Worm (Caenorhabditis elegans) whole organism, L4 larva: ENCODE data around the gene ZK353.10.

Experiments
- F10B5.3 ChIP-seq: sonication (generic microtip); optimal IDR thresholded peaks from 2 replicates; lab custom pipeline; 2016; ENCODE audit warnings: mild to moderate bottlenecking, missing genetic modification characterization, missing compliant biosample characterization
- F26F4.8 ChIP-seq: fragments of 200-800 bp; sonication (Bioruptor generic); conservative IDR thresholded peaks from 2 replicates; pipeline ENCODE4 v1.3.6; 2022; ENCODE audit warnings: missing genetic modification characterization, missing compliant biosample characterization
- F37D6.2 ChIP-seq: sonication (generic microtip); optimal IDR thresholded peaks from 2 replicates; lab custom pipeline; 2016; ENCODE audit warnings: mild to moderate bottlenecking, missing genetic modification characterization, missing compliant biosample characterization
- Y5F2A.4 ChIP-seq: fragments of 200-800 bp; sonication (Bioruptor generic); optimal IDR thresholded peaks from 2 replicates; lab custom pipeline; 2018; ENCODE audit warnings: mild to moderate bottlenecking, missing genetic modification characterization, missing compliant biosample characterization
- aha-1 ChIP-seq: fragments of 150-350 bp; peaks from one replicate; lab custom pipeline; 2014; ENCODE audit warnings: missing biosample characterization, missing genetic modification characterization
- aly-2 ChIP-seq: sonication (generic microtip); optimal IDR thresholded peaks from 2 replicates; lab custom pipeline; 2018; ENCODE audit warnings: missing biosample characterization, missing genetic modification characterization
- arid-1 ChIP-seq: fragments of 200-800 bp; sonication (Bioruptor generic); conservative IDR thresholded peaks from 2 replicates; pipeline ENCODE4 v1.3.6; 2022; ENCODE audit warnings: missing genetic modification reagents, missing genetic modification characterization, missing compliant biosample characterization
- ceh-62 ChIP-seq: sonication (generic microtip); optimal IDR thresholded peaks from 2 replicates; lab custom pipeline; 2017; ENCODE audit warnings: missing biosample characterization, missing genetic modification characterization
- ces-1 ChIP-seq: fragments of 150-350 bp; sonication (generic microtip); optimal IDR thresholded peaks from 4 replicates; lab custom pipeline; 2014; ENCODE audit warnings: missing biosample characterization, missing genetic modification reagents, missing genetic modification characterization
- daf-19 ChIP-seq: fragments of 200-800 bp; sonication (Bioruptor generic); conservative IDR thresholded peaks from 2 replicates; pipeline ENCODE4 v1.3.6; 2022; ENCODE audit warnings: missing genetic modification characterization, missing compliant biosample characterization
- dmd-6 ChIP-seq: fragments of 200-800 bp; sonication (Bioruptor generic); IDR thresholded peaks from 2 replicates; pipeline ENCODE4 v1.3.6; 2022; ENCODE audit warnings: missing genetic modification reagents, missing genetic modification characterization, missing compliant biosample characterization
- dve-1 ChIP-seq: sonication (generic microtip); optimal IDR thresholded peaks from 2 replicates; lab custom pipeline; 2017; ENCODE audit warnings: antibody characterized with exemption, mild to moderate bottlenecking, missing genetic modification characterization, missing compliant biosample characterization; ENCODE audit not compliant: insufficient read depth
- egl-27 ChIP-seq: sonication (generic microtip); optimal IDR thresholded peaks from 3 replicates; lab custom pipeline; 2017; ENCODE audit warnings: missing biosample characterization, missing genetic modification reagents, missing genetic modification characterization
- fkh-10 ChIP-seq: fragments of 150-350 bp; optimal IDR thresholded peaks from 2 replicates; lab custom pipeline; 2014; ENCODE audit warnings: missing biosample characterization, missing genetic modification reagents, missing genetic modification characterization
- hlh-11 ChIP-seq: fragments of 200-800 bp; sonication (Bioruptor generic); optimal IDR thresholded peaks from 2 replicates; lab custom pipeline; 2018; ENCODE audit warnings: mild to moderate bottlenecking, missing genetic modification characterization, missing compliant biosample characterization
- lin-1 ChIP-seq: fragments of 200-800 bp; sonication (Bioruptor generic); IDR thresholded peaks from 2 replicates; pipeline ENCODE4 v1.3.6; 2022; ENCODE audit warnings: missing genetic modification reagents, missing genetic modification characterization, missing compliant biosample characterization
- lin-15B ChIP-seq: fragments of 150-350 bp; sonication (generic microtip); optimal IDR thresholded peaks from 3 replicates; lab custom pipeline; 2014; ENCODE audit warnings: missing biosample characterization, missing genetic modification characterization
- lin-38 ChIP-seq: fragments of 200-800 bp; sonication (Bioruptor generic); IDR thresholded peaks from 2 replicates; pipeline ENCODE4 v1.3.6; 2022; ENCODE audit warnings: missing genetic modification reagents, missing genetic modification characterization, missing compliant biosample characterization
- lir-3 ChIP-seq: sonication (generic microtip); optimal IDR thresholded peaks from 2 replicates; lab custom pipeline; 2016; ENCODE audit warnings: mild to moderate bottlenecking, missing genetic modification characterization, missing compliant biosample characterization
- lsy-2 ChIP-seq, 2 experiments: fragments of 150-350 bp in 1 of 2; sonication (generic microtip) in 1 of 2; optimal IDR thresholded peaks; 2 replicates each; lab custom pipeline; 2014 to 2017; ENCODE audit warnings: missing biosample characterization in 2 of 2, missing genetic modification characterization in 2 of 2
- madf-9 ChIP-seq: fragments of 200-800 bp; sonication (Bioruptor generic); conservative IDR thresholded peaks from 2 replicates; pipeline ENCODE4 v1.3.6; 2022; ENCODE audit warnings: missing genetic modification reagents, missing genetic modification characterization, missing compliant biosample characterization
- mep-1 ChIP-seq: fragments of 150-350 bp; sonication (generic microtip); optimal IDR thresholded peaks from 3 replicates; lab custom pipeline; 2014; ENCODE audit warnings: missing biosample characterization, missing genetic modification characterization
- mes-2 ChIP-seq: sonication (generic microtip); optimal IDR thresholded peaks from 2 replicates; lab custom pipeline; 2016; ENCODE audit warnings: missing genotype, mild to moderate bottlenecking, missing genetic modification characterization, missing compliant biosample characterization; ENCODE audit not compliant: poor library complexity, severe bottlenecking
- mxl-2 ChIP-seq: fragments of 200-800 bp; sonication (Bioruptor generic); conservative IDR thresholded peaks from 2 replicates; pipeline ENCODE4 v1.3.6; 2022; ENCODE audit warnings: missing genetic modification reagents, missing genetic modification characterization, missing compliant biosample characterization
- nhr-102 ChIP-seq: sonication (generic microtip); optimal IDR thresholded peaks from 2 replicates; lab custom pipeline; 2016; ENCODE audit warnings: mild to moderate bottlenecking, missing genetic modification characterization, moderate library complexity, missing compliant biosample characterization
- nhr-11 ChIP-seq: fragments of 150-350 bp; optimal IDR thresholded peaks from 2 replicates; lab custom pipeline; 2014; ENCODE audit warnings: missing biosample characterization, missing genetic modification characterization
- nhr-111 ChIP-seq: fragments of 200-800 bp; sonication (Bioruptor generic); optimal IDR thresholded peaks from 2 replicates; lab custom pipeline; 2018; ENCODE audit warnings: mild to moderate bottlenecking, missing genetic modification characterization, missing compliant biosample characterization
- nhr-237 ChIP-seq: sonication (generic microtip); optimal IDR thresholded peaks from 2 replicates; lab custom pipeline; 2017; ENCODE audit warnings: missing biosample characterization, missing genetic modification characterization
- nhr-28 ChIP-seq: fragments of 150-350 bp; optimal IDR thresholded peaks from 2 replicates; lab custom pipeline; 2014; ENCODE audit warnings: missing biosample characterization, missing genetic modification characterization
- nhr-41 ChIP-seq: fragments of 200-800 bp; sonication (Bioruptor generic); IDR thresholded peaks from 2 replicates; pipeline ENCODE4 v1.3.6; 2022; ENCODE audit warnings: missing genetic modification reagents, missing genetic modification characterization, missing compliant biosample characterization
- nhr-42 ChIP-seq: fragments of 200-800 bp; sonication (Bioruptor generic); IDR thresholded peaks from 2 replicates; pipeline ENCODE4 v1.3.6; 2022; ENCODE audit warnings: missing genetic modification characterization, missing compliant biosample characterization
- nhr-6 ChIP-seq: fragments of 150-350 bp; optimal IDR thresholded peaks from 2 replicates; lab custom pipeline; 2014; ENCODE audit warnings: missing biosample characterization, missing genetic modification characterization
- pha-4 ChIP-seq, 2 experiments: fragments of 150-350 bp in 1 of 2; fragments of 200-800 bp in 1 of 2; sonication (Bioruptor generic) in 1 of 2; IDR thresholded peaks in 1 of 2; optimal IDR thresholded peaks in 1 of 2; 2 replicates each; pipeline versions ENCODE4 v1.3.6 to Lab custom; 2014 to 2022; ENCODE audit warnings: missing genetic modification characterization in 2 of 2, missing genetic modification reagents in 2 of 2, missing biosample characterization in 1 of 2, missing compliant biosample characterization in 1 of 2
- php-3 ChIP-seq: fragments of 200-800 bp; sonication (Bioruptor generic); IDR thresholded peaks from 2 replicates; pipeline ENCODE4 v1.3.6; 2022; ENCODE audit warnings: missing genetic modification reagents, missing genetic modification characterization, missing compliant biosample characterization
- rbr-2 ChIP-seq: sonication (generic microtip); optimal IDR thresholded peaks from 2 replicates; lab custom pipeline; 2016; ENCODE audit warnings: missing genotype, missing genetic modification characterization, missing compliant biosample characterization
- sdz-12 ChIP-seq: fragments of 200-800 bp; sonication (Bioruptor generic); optimal IDR thresholded peaks from 2 replicates; lab custom pipeline; 2018; ENCODE audit warnings: mild to moderate bottlenecking, missing genetic modification characterization, missing compliant biosample characterization
- snpc-1.2 ChIP-seq: fragments of 200-800 bp; sonication (Bioruptor generic); IDR thresholded peaks from 2 replicates; pipeline ENCODE4 v1.3.6; 2022; ENCODE audit warnings: missing genetic modification reagents, missing genetic modification characterization, missing compliant biosample characterization
- spr-1 ChIP-seq: sonication (generic microtip); optimal IDR thresholded peaks from 2 replicates; lab custom pipeline; 2016; ENCODE audit warnings: mild to moderate bottlenecking, missing genetic modification characterization, missing compliant biosample characterization
- tag-97 ChIP-seq: fragments of 200-800 bp; sonication (Bioruptor generic); IDR thresholded peaks from 2 replicates; pipeline ENCODE4 v1.3.6; 2022; ENCODE audit warnings: missing genetic modification characterization, missing compliant biosample characterization
- tra-1 ChIP-seq: fragments of 200-800 bp; sonication (Bioruptor generic); IDR thresholded peaks from 2 replicates; pipeline ENCODE4 v1.3.6; 2022; ENCODE audit warnings: missing genetic modification reagents, missing genetic modification characterization, missing compliant biosample characterization
- unc-130 ChIP-seq: sonication (generic microtip); optimal IDR thresholded peaks from 2 replicates; lab custom pipeline; 2016; ENCODE audit warnings: missing genetic modification reagents, missing genetic modification characterization, missing compliant biosample characterization
- unc-62 ChIP-seq, 3 experiments: fragments of 150-350 bp in 1 of 3; sonication (generic microtip); optimal IDR thresholded peaks in 2 of 3; peaks in 1 of 3; 1 replicate in 1 of 3; 2 replicates in 2 of 3; lab custom pipeline; 2014 to 2017; ENCODE audit warnings: missing biosample characterization in 3 of 3, missing genetic modification characterization in 3 of 3, missing genetic modification reagents in 3 of 3, missing genotype in 1 of 3
- zip-11 ChIP-seq: fragments of 200-800 bp; sonication (Bioruptor generic); IDR thresholded peaks from 2 replicates; pipeline ENCODE4 v1.3.6; 2022; ENCODE audit warnings: missing genetic modification characterization, missing compliant biosample characterization
- zip-2 ChIP-seq: fragments of 150-350 bp; optimal IDR thresholded peaks from 2 replicates; lab custom pipeline; 2014; ENCODE audit warnings: missing biosample characterization, missing genetic modification characterization

ZK353.10 gene

DNA sequence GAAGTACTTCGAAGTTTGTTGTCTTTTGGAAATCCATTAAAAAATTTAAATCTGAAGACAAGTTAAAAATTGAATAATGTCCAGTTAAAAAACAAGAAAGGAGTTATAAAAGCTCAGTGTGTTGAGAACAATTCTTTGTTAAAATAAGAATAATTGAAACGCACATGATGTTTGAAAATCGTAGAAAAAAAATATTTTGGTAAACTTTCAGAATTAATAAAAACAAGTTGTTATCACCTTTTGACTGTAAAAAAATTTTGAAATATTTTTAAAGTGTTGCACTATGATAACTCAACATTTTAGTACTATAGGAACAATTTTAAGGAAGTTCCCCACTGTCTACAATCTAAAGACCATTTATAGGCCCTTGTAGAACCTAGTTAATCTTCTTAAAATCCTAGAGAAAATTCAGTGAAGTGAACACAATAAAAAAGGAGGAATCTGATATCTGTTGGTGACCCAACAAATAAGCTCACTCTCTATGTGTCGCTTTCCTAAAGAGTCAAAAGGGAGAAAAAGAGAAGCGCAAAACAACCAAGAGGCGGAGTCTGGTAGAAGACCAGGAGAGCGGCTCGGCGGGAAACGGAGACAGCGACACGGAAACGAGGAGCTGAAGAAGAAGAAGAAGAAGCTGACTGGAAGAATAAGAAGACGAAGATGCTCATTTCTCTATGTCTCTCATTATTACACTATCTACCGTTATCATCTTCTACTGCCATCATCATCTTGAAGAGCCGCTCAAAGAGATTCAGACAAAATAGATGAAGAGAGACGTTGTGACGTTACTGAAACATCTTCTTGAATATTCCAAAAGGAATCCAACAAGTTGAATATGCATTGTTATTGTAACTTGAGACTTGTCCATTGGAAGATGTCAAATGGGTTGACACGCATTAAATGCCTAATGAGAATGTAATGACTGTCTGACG lies at the start of gene ZK353.10:
TSS of gene ZK353.10 (minus strand) at position 51 of the 929 bp plus-strand sequence.
- no peak for TF ChIP-seq ceh-62 (tag; lab: Kevin White, UChicago)
- TF ChIP-seq unc-62 (GFP tag; optimal IDR thresholded peaks at IDR 0.05 in 1 of 2; lab: Kevin White, UChicago), result peak in 1 of 2 experiments; percentile 26
- TF ChIP-seq unc-62 (tag; optimal IDR thresholded peaks at IDR 0.05; lab: Kevin White, UChicago), result no peak
- TF ChIP-seq aha-1 (tag; lab: Kevin White, UChicago), result peak; percentile 93
- TF ChIP-seq lsy-2 (tag; optimal IDR thresholded peaks at IDR 0.05; lab: Kevin White, UChicago), result peak in 1 of 2 experiments; percentile 18

DNA sequence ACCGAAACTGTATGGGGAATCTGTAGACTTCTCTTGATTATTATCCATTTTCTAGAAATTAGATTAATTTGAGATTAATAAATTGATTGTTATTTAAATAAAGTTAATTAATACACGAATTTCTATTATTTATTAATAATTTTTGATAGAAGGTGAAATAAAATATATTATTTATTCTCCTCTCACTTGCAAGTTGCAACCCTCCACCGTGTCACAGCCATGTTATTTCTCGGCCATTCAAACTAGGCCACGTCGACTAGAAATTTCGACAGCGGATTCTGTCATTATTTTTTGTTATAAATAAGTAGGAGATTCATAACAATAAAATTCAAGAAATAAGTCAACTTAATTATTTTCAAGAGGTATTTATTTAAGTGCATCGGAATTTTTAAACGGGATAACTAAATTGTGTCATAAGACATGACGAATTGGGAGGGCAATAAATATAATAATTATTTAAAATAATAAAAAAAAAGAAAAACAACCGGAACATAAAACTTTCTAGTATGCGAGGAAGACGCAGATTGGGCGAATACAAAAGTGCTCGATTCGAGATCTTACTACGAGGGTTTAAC lies 49.4 kb upstream of the ZK353.10 start, which contains the start of gene ufbp-1:
TSS of gene ufbp-1 (minus strand) at position 51 of the 575 bp plus-strand sequence.
- TF ChIP-seq nhr-41 (GFP tag; lab: Robert Waterston, UW) (peak; percentile 78; the same call in 1 of the 2 replicates), nhr-237 (tag; lab: Kevin White, UChicago) (no peak), hlh-11 (peak; percentile 83), madf-9 (0 out of 2 replicates have a peak, but pooled peaks have one; percentile 24), Y5F2A.4 (GFP tag; lab: Kevin White, UChicago) (peak; percentile 77), zip-2 (tag; lab: Kevin White, UChicago) (peak; percentile 38), nhr-11 (tag; lab: Kevin White, UChicago) (no peak), arid-1 (GFP tag; lab: Robert Waterston, UW) (peak; percentile 82), nhr-102 (tag; lab: Kevin White, UChicago) (peak; percentile 68), nhr-42 (peak; percentile 84), lsy-2 (tag; optimal IDR thresholded peaks at IDR 0.05; lab: Kevin White, UChicago) (peak in 1 of 2 experiments; percentile 93), tag-97 (GFP tag; lab: Robert Waterston, UW) (no peak), nhr-111 (GFP tag; lab: Kevin White, UChicago) (peak; percentile 34), lin-1 (GFP tag; lab: Robert Waterston, UW) (peak; percentile 90), ces-1 (GFP tag; lab: Kevin White, UChicago) (no peak), tra-1 (GFP tag; lab: Robert Waterston, UW) (peak; percentile 78; the same call in 1 of the 2 replicates), rbr-2 (tag; lab: Kevin White, UChicago) (peak; percentile 26), F26F4.8 (no peak), mep-1 (peak; percentile 96), nhr-6 (peak; percentile 52), lin-38 (GFP tag; lab: Robert Waterston, UW) (peak; percentile 82), dmd-6 (GFP tag; lab: Robert Waterston, UW) (peak; percentile 51; the same call in 1 of the 2 replicates), sdz-12 (GFP tag; lab: Kevin White, UChicago) (peak; percentile 87), php-3 (GFP tag; lab: Robert Waterston, UW) (peak; percentile 79), mxl-2 (GFP tag; lab: Robert Waterston, UW) (no peak), daf-19 (peak; percentile 85), pha-4 (GFP tag; IDR thresholded peaks at IDR 0.05; lab: Robert Waterston, UW) (peak; percentile 85; the same call in 1 of the 2 replicates), pha-4 (tag; optimal IDR thresholded peaks at IDR 0.05; lab: Kevin White, UChicago) (peak; percentile 81), nhr-28 (tag; lab: Kevin White, UChicago) (peak; percentile 14), fkh-10 (GFP tag; lab: Kevin White, UChicago) (no peak), zip-11 (GFP tag; lab: Robert Waterston, UW) (0 out of 2 replicates have a peak, but pooled peaks have one; percentile 77), egl-27 (tag; lab: Kevin White, UChicago) (no peak), aly-2 (peak; percentile 72), dve-1 (peak; percentile 89), unc-130 (GFP tag; lab: Kevin White, UChicago) (peak; percentile 58), snpc-1.2 (peak; percentile 70), mes-2 (tag; lab: Kevin White, UChicago) (peak; percentile 85), lir-3 (tag; lab: Kevin White, UChicago) (no peak), spr-1 (tag; lab: Kevin White, UChicago) (peak; percentile 26), F37D6.2 (tag; lab: Kevin White, UChicago) (peak; percentile 8), lin-15B (tag; lab: Kevin White, UChicago) (no peak), F10B5.3 (tag; lab: Kevin White, UChicago) (no peak)
